Worm (Caenorhabditis elegans) whole organism, L1 larva: Measurements from ENCODE around the gene K09E9.3.
A peak's percentile ranks its signal among the peaks of the same experiment; 100 is the strongest.

Source experiments
- aha-1 ChIP-seq: fragments of 150-350 bp; optimal IDR thresholded peaks from 2 replicates; lab custom pipeline; 2014; ENCODE audit warnings: missing biosample characterization, missing genetic modification characterization
- alr-1 ChIP-seq: fragments of 200-800 bp; sonication (Bioruptor generic); optimal IDR thresholded peaks from 2 replicates; lab custom pipeline; 2018; ENCODE audit warnings: borderline replicate concordance, mild to moderate bottlenecking, missing genetic modification characterization, missing compliant biosample characterization
- ama-1 ChIP-seq: fragments of 150-350 bp; optimal IDR thresholded peaks from 2 replicates; lab custom pipeline; 2014
- ces-1 ChIP-seq: fragments of 150-350 bp; optimal IDR thresholded peaks from 2 replicates; lab custom pipeline; 2014; ENCODE audit warnings: missing biosample characterization, missing genetic modification reagents, missing genetic modification characterization
- elt-2 ChIP-seq: sonication (generic microtip); optimal IDR thresholded peaks from 2 replicates; lab custom pipeline; 2016; ENCODE audit warnings: missing genetic modification characterization, mild to moderate bottlenecking, inconsistent platforms, missing compliant biosample characterization, missing genetic modification reagents
- ets-5 ChIP-seq: fragments of 200-800 bp; sonication (Bioruptor generic); IDR thresholded peaks from 2 replicates; pipeline ENCODE4 v1.3.6; 2022; ENCODE audit warnings: missing genetic modification characterization, missing compliant biosample characterization
- lin-14 ChIP-seq: fragments of 200-800 bp; sonication (Bioruptor generic); optimal IDR thresholded peaks from 2 replicates; lab custom pipeline; 2018; ENCODE audit warnings: mild to moderate bottlenecking, missing genetic modification characterization, moderate library complexity, missing compliant biosample characterization
- lin-15B ChIP-seq: fragments of 150-350 bp; sonication (generic microtip); optimal IDR thresholded peaks from 3 replicates; lab custom pipeline; 2014; ENCODE audit warnings: missing biosample characterization, missing genetic modification characterization
- lin-39 ChIP-seq: fragments of 150-350 bp; optimal IDR thresholded peaks from 2 replicates; lab custom pipeline; 2014; ENCODE audit warnings: missing biosample characterization, missing genetic modification reagents, missing genetic modification characterization
- nhr-76 ChIP-seq: sonication (generic microtip); optimal IDR thresholded peaks from 2 replicates; lab custom pipeline; 2017; ENCODE audit warnings: missing biosample characterization, missing genetic modification characterization
- nhr-77 ChIP-seq: fragments of 150-350 bp; optimal IDR thresholded peaks from 2 replicates; lab custom pipeline; 2014; ENCODE audit warnings: missing biosample characterization, missing genetic modification characterization
- rnt-1 ChIP-seq: sonication (generic microtip); optimal IDR thresholded peaks from 2 replicates; lab custom pipeline; 2016; ENCODE audit warnings: mild to moderate bottlenecking, missing genetic modification characterization, moderate library complexity, missing compliant biosample characterization
- unc-62 ChIP-seq: fragments of 150-350 bp; optimal IDR thresholded peaks from 2 replicates; lab custom pipeline; 2014; ENCODE audit warnings: missing biosample characterization, missing genetic modification reagents, missing genetic modification characterization
- zag-1 ChIP-seq: fragments of 150-350 bp; optimal IDR thresholded peaks from 2 replicates; lab custom pipeline; 2014; ENCODE audit warnings: missing biosample characterization, missing genetic modification characterization

- no peak for TF ChIP-seq nhr-76 (tag; lab: Kevin White, UChicago)
- TF ChIP-seq elt-2 = peak; percentile 87
- peak; percentile 56 for TF ChIP-seq lin-15B (tag; lab: Kevin White, UChicago)
- TF ChIP-seq ama-1 (lab: Kevin White, UChicago) = no peak
- TF ChIP-seq lin-39 = peak; percentile 19
- no peak for TF ChIP-seq ets-5
- peak; percentile 82 for TF ChIP-seq rnt-1
- no peak for TF ChIP-seq unc-62 (GFP tag; lab: Kevin White, UChicago)
- peak; percentile 93 for TF ChIP-seq nhr-77 (tag; lab: Kevin White, UChicago)
- TF ChIP-seq alr-1 (tag; lab: Kevin White, UChicago) = no peak
- TF ChIP-seq aha-1 (tag; lab: Kevin White, UChicago) = no peak
- TF ChIP-seq zag-1 (tag; lab: Kevin White, UChicago) = no peak
- TF ChIP-seq ces-1 (GFP tag; lab: Kevin White, UChicago) = no peak
- TF ChIP-seq lin-14 (GFP tag; lab: Kevin White, UChicago) = peak; percentile 98
These were observed 6.0 kb downstream of the K09E9.3 start, which contains the start of gene nipi-3 for ce11 chrX:15607498-15608019.
